Worm (Caenorhabditis elegans): ENCODE data around the gene F22H10.3.

Gene F22H10.3

DNA sequence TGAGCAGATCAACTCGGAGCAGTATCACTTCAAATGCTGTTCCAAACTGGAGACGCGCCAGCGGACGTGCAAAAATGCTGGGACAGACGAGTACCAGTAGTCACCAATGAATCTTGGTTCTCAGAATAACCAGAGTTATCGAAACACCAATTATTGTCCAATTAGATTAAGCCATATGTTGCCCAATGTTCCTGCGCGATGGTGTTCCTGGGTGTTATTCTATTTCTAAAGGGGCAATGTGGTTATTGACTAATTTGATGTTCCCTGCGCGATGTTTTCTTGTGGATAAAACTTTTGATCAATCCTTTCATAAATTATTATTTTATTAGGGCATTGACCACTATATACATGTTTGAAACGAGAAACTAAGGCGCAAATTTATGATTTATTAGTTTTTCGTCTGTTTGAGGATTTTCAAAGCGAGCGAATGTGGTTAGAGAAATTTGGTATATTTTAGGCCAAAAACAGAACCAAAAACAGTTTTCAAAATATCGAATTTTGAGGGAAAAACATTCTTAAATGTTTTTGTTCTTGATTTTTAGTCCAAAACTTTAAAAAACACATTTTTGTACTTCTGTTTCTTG lies 4.5 kb upstream of the F22H10.3 start (continued):
- TF ChIP-seq F26F4.8 (GFP tag; conservative IDR thresholded peaks at IDR 0.05) (no peak), unc-130 (GFP tag; optimal IDR thresholded peaks at IDR 0.05) (peak; percentile 50), madf-9 (GFP tag; conservative IDR thresholded peaks at IDR 0.05) (peak; percentile 98), nhr-237 (tag; optimal IDR thresholded peaks at IDR 0.05) (peak; percentile 93), lin-39 (tag; optimal IDR thresholded peaks at IDR 0.05) (peak; percentile 97), rbr-2 (tag; optimal IDR thresholded peaks at IDR 0.05) (peak; percentile 99), snpc-1.2 (GFP tag; IDR thresholded peaks at IDR 0.05) (peak; percentile 61; the same call in 1 of the 2 replicates), Y75B8A.6 (GFP tag; IDR thresholded peaks at IDR 0.05) (peak; percentile 85; the same call in 1 of the 2 replicates), dmd-9 (GFP tag; IDR thresholded peaks at IDR 0.05) (peak; percentile 82; the same call in 1 of the 2 replicates), ceh-62 (tag; optimal IDR thresholded peaks at IDR 0.05) (no peak), unc-62 (GFP tag; optimal IDR thresholded peaks at IDR 0.05 in 1 of 2) (peak; percentile 65 to 100), unc-62 (tag; optimal IDR thresholded peaks at IDR 0.05) (peak; percentile 73), T26A8.4 (GFP tag; IDR thresholded peaks at IDR 0.05) (peak; percentile 99), saeg-2 (GFP tag; IDR thresholded peaks at IDR 0.05) (peak; percentile 96), sdz-12 (GFP tag; optimal IDR thresholded peaks at IDR 0.05) (no peak), aha-1 (tag) (peak; percentile 98), zfp-3 (GFP tag; conservative IDR thresholded peaks at IDR 0.05) (peak; percentile 97), dmd-6 (GFP tag; IDR thresholded peaks at IDR 0.05) (peak; percentile 98), R02D3.7 (tag; optimal IDR thresholded peaks at IDR 0.05) (no peak), F49E8.2 (tag; optimal IDR thresholded peaks at IDR 0.05; ENCODE audit: borderline replicate concordance) (no peak), lir-3 (tag; optimal IDR thresholded peaks at IDR 0.05) (peak; percentile 90), duxl-1 (tag; optimal IDR thresholded peaks at IDR 0.05; ENCODE audit: poor library complexity) (peak; percentile 99), egl-43 (GFP tag; IDR thresholded peaks at IDR 0.05) (peak; percentile 96), ZK546.5 (tag; optimal IDR thresholded peaks at IDR 0.05) (peak; percentile 25 to 60), ces-1 (GFP tag; optimal IDR thresholded peaks at IDR 0.05) (peak; percentile 97), nhr-25 (tag; optimal IDR thresholded peaks at IDR 0.05; ENCODE audit: borderline replicate concordance, insufficient read depth) (peak; percentile 95), pha-4 (GFP tag; IDR thresholded peaks at IDR 0.05) (peak; percentile 96), pha-4 (tag; optimal IDR thresholded peaks at IDR 0.05) (peak; percentile 97), dpl-1 (GFP tag; optimal IDR thresholded peaks at IDR 0.05) (peak; percentile 73), lin-1 (GFP tag; IDR thresholded peaks at IDR 0.05) (peak; percentile 89), spr-1 (tag; optimal IDR thresholded peaks at IDR 0.05) (peak; percentile 97), dve-1 (tag; optimal IDR thresholded peaks at IDR 0.05; ENCODE audit: insufficient read depth) (peak; percentile 99), fkh-10 (GFP tag; optimal IDR thresholded peaks at IDR 0.05) (peak; percentile 99), T20F7.1 (GFP tag; optimal IDR thresholded peaks at IDR 0.05) (peak; percentile 94), ama-1 (optimal IDR thresholded peaks at IDR 0.05) (no peak), ztf-11 (tag; optimal IDR thresholded peaks at IDR 0.05) (peak; percentile 87), mdt-29 (GFP tag; IDR thresholded peaks at IDR 0.05) (peak; percentile 89), F10B5.3 (tag; optimal IDR thresholded peaks at IDR 0.05) (peak; percentile 97), tag-97 (GFP tag; IDR thresholded peaks at IDR 0.05) (peak; percentile 80; the same call in 1 of the 2 replicates), mes-2 (tag; optimal IDR thresholded peaks at IDR 0.05; ENCODE audit: poor library complexity, severe bottlenecking) (peak; percentile 98), nhr-76 (tag; optimal IDR thresholded peaks at IDR 0.05) (peak; percentile 88), mep-1 (tag; optimal IDR thresholded peaks at IDR 0.05) (peak; percentile 99), zag-1 (tag; optimal IDR thresholded peaks at IDR 0.05) (peak; percentile 94), ceh-28 (tag; optimal IDR thresholded peaks at IDR 0.05) (peak; percentile 96), ceh-82 (tag; optimal IDR thresholded peaks at IDR 0.05) (peak; percentile 76), egl-27 (tag; optimal IDR thresholded peaks at IDR 0.05) (no peak), ZK337.2 (GFP tag; IDR thresholded peaks at IDR 0.05) (peak; percentile 87), nhr-10 (tag; optimal IDR thresholded peaks at IDR 0.05) (peak; percentile 99), lsy-2 (tag; optimal IDR thresholded peaks at IDR 0.05) (peak; percentile 96 to 97), mxl-3 (GFP tag; optimal IDR thresholded peaks at IDR 0.05) (peak; percentile 93), ctbp-1 (GFP tag; IDR thresholded peaks at IDR 0.05) (peak; percentile 97)
